Worm (Caenorhabditis elegans) whole organism, young adult: ENCODE results near the gene aat-8.

Source experiments
- Y53G8AR.9 ChIP-seq: fragments of 200-800 bp; sonication (Bioruptor generic); conservative IDR thresholded peaks from 2 replicates; pipeline ENCODE4 v1.3.6; 2022; ENCODE audit warnings: missing genetic modification reagents, missing genetic modification characterization, missing compliant biosample characterization
- snpc-4 ChIP-seq, 5 experiments: fragments of 150-350 bp in 1 of 5; sonication (generic microtip) in 4 of 5; optimal IDR thresholded peaks; 2 replicates each; lab custom pipeline; 2014 to 2018; ENCODE audit warnings: missing genetic modification characterization in 5 of 5, missing biosample characterization in 3 of 5, antibody characterized with exemption in 2 of 5, mild to moderate bottlenecking in 2 of 5, missing compliant biosample characterization in 2 of 5, missing genotype in 2 of 5, moderate library complexity in 2 of 5, missing genetic modification reagents in 1 of 5

DNA sequence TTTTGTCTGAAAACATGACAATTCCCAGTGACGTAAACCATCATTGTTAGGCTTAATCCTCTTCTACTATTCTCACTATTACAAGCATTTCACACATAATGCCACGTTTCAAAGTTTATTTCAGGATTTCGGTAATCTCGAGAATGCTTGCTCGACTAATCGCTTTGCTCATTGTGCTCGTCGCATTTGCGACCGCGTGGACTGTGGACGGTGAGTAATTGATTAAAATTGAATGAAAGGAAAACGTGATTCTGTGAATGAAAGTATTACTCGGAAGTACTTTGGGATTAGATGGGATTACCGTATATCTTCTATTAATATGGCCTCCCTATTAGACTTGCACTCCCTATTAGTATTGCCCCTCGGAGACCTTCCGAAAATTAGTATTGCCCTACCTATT, 31.1 kb downstream of the aat-8 start:
- no peak for TF ChIP-seq Y53G8AR.9 (GFP tag; lab: Robert Waterston, UW)
- TF ChIP-seq snpc-4 (GFP tag; optimal IDR thresholded peaks at IDR 0.05; lab: Kevin White, UChicago): no peak
- no peak for TF ChIP-seq snpc-4 (tag; optimal IDR thresholded peaks at IDR 0.05; lab: Kevin White, UChicago)
